Worm (Caenorhabditis elegans) whole organism, late embryonic: ENCODE data around the gene htz-1.

Experiments used
- C08G9.2 ChIP-seq: sonication (generic microtip); optimal IDR thresholded peaks from 2 replicates; lab custom pipeline; 2016; ENCODE audit warnings: mild to moderate bottlenecking, missing genetic modification characterization, moderate library complexity, missing compliant biosample characterization
- ama-1 ChIP-seq: fragments of 150-350 bp; optimal IDR thresholded peaks from 2 replicates; lab custom pipeline; 2014
- ceh-24 ChIP-seq: sonication (generic microtip); optimal IDR thresholded peaks from 2 replicates; lab custom pipeline; 2016; ENCODE audit warnings: mild to moderate bottlenecking, missing genetic modification characterization, missing compliant biosample characterization
- dve-1 ChIP-seq: sonication (generic microtip); optimal IDR thresholded peaks from 2 replicates; lab custom pipeline; 2017; ENCODE audit warnings: antibody characterized with exemption, mild to moderate bottlenecking, missing genetic modification characterization, missing compliant biosample characterization
- eyg-1 ChIP-seq: sonication (generic microtip); optimal IDR thresholded peaks from 2 replicates; lab custom pipeline; 2016; ENCODE audit warnings: missing genotype, missing genetic modification characterization, missing compliant biosample characterization
- fkh-10 ChIP-seq: fragments of 150-350 bp; optimal IDR thresholded peaks from 2 replicates; lab custom pipeline; 2014; ENCODE audit warnings: missing biosample characterization, missing genetic modification reagents, missing genetic modification characterization
- lim-6 ChIP-seq: sonication (generic microtip); optimal IDR thresholded peaks from 2 replicates; lab custom pipeline; 2016; ENCODE audit warnings: missing genetic modification characterization, missing compliant biosample characterization
- pqm-1 ChIP-seq: sonication (generic microtip); optimal IDR thresholded peaks from 2 replicates; lab custom pipeline; 2016; ENCODE audit warnings: missing genetic modification characterization, missing compliant biosample characterization
- pros-1 ChIP-seq: fragments of 150-350 bp; optimal IDR thresholded peaks from 2 replicates; lab custom pipeline; 2014; ENCODE audit warnings: missing biosample characterization, missing genetic modification reagents, missing genetic modification characterization
- sox-4 ChIP-seq: sonication (generic microtip); optimal IDR thresholded peaks from 2 replicates; lab custom pipeline; 2017; ENCODE audit warnings: mild to moderate bottlenecking, missing genetic modification characterization, inconsistent platforms, missing compliant biosample characterization
- syd-9 ChIP-seq: sonication (generic microtip); optimal IDR thresholded peaks from 2 replicates; lab custom pipeline; 2016; ENCODE audit warnings: mild to moderate bottlenecking, missing genetic modification characterization, moderate library complexity, missing compliant biosample characterization
- unc-3 ChIP-seq, 2 experiments: fragments of 200-800 bp in 1 of 2; sonication (Bioruptor generic) in 1 of 2; sonication (generic microtip) in 1 of 2; conservative IDR thresholded peaks in 1 of 2; optimal IDR thresholded peaks in 1 of 2; 2 replicates each; pipeline versions ENCODE4 v1.3.6 to Lab custom; 2016 to 2022; ENCODE audit warnings: missing compliant biosample characterization in 2 of 2, missing genetic modification characterization in 2 of 2, missing genetic modification reagents in 1 of 2

DNA sequence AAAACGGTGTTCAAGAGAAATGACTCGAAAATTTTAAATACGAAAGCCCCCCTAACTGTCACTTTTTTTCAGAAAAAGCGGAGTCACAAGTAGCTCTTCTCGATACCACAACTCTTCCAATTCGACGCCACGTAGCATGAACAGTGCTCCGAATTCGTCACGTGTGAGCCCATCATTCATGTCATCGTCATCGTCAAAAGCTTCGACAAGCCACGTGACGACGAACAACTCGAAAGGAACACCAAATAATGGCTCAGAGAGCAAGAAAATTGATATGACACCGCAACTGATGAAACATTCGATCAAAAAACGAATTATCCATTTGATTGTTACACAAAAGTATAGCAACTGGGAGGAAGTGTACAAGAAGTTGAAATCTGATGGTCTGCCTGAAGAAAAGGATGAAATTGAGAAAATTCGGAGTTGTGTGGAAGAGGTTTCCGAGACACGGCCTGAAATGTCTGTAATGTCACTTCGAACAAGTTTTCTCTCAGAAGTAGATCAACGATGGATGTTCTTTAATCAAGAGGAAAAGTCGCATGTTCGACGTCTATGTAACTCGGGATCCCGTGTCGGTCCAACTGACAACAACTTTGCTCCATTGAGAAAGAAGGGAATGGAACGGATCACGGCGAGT is 34.6 kb upstream of the htz-1 start:
- TF ChIP-seq syd-9 (tag; lab: Kevin White, UChicago): no peak
- TF ChIP-seq ama-1 (lab: Kevin White, UChicago): no peak
- TF ChIP-seq pros-1 (tag; lab: Kevin White, UChicago): no peak
- no peak for TF ChIP-seq dve-1 (tag; lab: Kevin White, UChicago)
- TF ChIP-seq fkh-10 (GFP tag; lab: Kevin White, UChicago): no peak
- no peak for TF ChIP-seq C08G9.2 (tag; lab: Kevin White, UChicago)
- TF ChIP-seq eyg-1: no peak
- no peak for TF ChIP-seq sox-4 (tag; lab: Kevin White, UChicago)
- TF ChIP-seq unc-3 (GFP tag; conservative IDR thresholded peaks at IDR 0.05; lab: Robert Waterston, UW): no peak
- no peak for TF ChIP-seq unc-3 (tag; optimal IDR thresholded peaks at IDR 0.05; lab: Kevin White, UChicago)
- TF ChIP-seq ceh-24 (tag; lab: Kevin White, UChicago): no peak
- no peak for TF ChIP-seq lim-6
- no peak for TF ChIP-seq pqm-1
